Worm (Caenorhabditis elegans): Measurements from ENCODE around the gene F20D6.2.

The F20D6.2 gene

ce11 chrV:8211993-8212392, 26.2 kb downstream of the F20D6.2 start:
- no peak for TF ChIP-seq hlh-30 (tag; optimal IDR thresholded peaks at IDR 0.05; ENCODE audit: insufficient read depth)
- no peak for TF ChIP-seq fkh-6 (tag; optimal IDR thresholded peaks at IDR 0.05)
- TF ChIP-seq nfya-1 (tag; optimal IDR thresholded peaks at IDR 0.05), result no peak

- TF ChIP-seq ceh-22 (tag; optimal IDR thresholded peaks at IDR 0.05), result no peak
- TF ChIP-seq elt-2 (tag; optimal IDR thresholded peaks at IDR 0.05), result peak; percentile 16
Measured at ce11 chrV:8212816-8213215, 27.0 kb downstream of the F20D6.2 start.

DNA sequence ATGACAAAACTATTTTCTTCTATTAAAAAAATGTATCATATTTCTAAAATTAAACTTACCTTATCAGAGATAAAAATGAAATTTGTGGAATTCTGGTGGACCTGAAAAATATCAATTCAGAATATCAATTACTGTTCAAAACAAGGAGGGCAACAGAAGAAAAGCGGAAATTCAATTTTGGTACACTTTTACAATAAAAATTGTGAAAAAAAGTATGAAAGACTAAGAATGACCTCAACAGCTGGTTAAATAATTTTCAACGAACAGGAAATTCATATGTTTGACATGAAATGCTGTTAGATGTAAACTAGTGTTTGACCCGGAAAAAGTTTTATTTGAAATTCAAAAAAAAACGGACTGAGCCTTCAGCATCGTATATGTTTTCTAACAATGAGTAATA, 28.0 kb downstream of the F20D6.2 start, which contains the start of gene K07C11.7:
Gene K07C11.7 (minus strand): TSS at position 101 of the 400 bp plus-strand sequence.
- no peak for TF ChIP-seq sdc-2 (tag; optimal IDR thresholded peaks at IDR 0.05)
- TF ChIP-seq ceh-2 (tag; optimal IDR thresholded peaks at IDR 0.05), result no peak
- no peak for TF ChIP-seq fkh-10 (GFP tag; optimal IDR thresholded peaks at IDR 0.05)
- no peak for TF ChIP-seq ets-4 (tag; optimal IDR thresholded peaks at IDR 0.05)
- TF ChIP-seq nhr-232 (tag; optimal IDR thresholded peaks at IDR 0.05), result no peak
- TF ChIP-seq lin-11 (tag; optimal IDR thresholded peaks at IDR 0.05), result no peak
- no peak for TF ChIP-seq ceh-24 (tag; optimal IDR thresholded peaks at IDR 0.05)
- TF ChIP-seq ceh-22 (tag; optimal IDR thresholded peaks at IDR 0.05), result no peak
- no peak for TF ChIP-seq Y22D7AL.16 (tag; optimal IDR thresholded peaks at IDR 0.05)
- no peak for TF ChIP-seq pat-9 (tag; optimal IDR thresholded peaks at IDR 0.05)
- no peak for TF ChIP-seq syd-9 (tag; optimal IDR thresholded peaks at IDR 0.05)
- TF ChIP-seq hlh-13 (GFP tag; optimal IDR thresholded peaks at IDR 0.05), result no peak
- TF ChIP-seq nhr-11 (tag; optimal IDR thresholded peaks at IDR 0.05), result no peak

DNA sequence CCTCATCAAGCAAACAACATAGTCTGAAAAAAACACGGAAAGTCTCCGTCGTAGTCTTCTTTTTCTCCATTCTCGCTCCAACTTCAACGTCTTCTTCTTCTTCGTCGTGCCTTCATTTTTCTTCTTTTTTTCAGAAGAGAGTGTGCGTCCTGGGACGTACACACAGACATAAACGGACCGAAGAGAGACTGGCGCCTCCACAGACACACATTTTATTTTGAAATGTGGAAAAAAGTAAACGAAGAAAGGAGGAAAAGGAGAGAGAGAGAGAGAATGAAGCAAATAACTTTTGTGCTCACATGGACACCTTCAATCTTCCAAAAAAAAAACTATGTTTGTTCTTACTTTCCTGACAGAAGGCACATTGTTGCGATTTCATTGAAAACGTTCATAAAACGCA, 29.3 kb downstream of the F20D6.2 start:
- no peak for TF ChIP-seq npax-4 (tag; optimal IDR thresholded peaks at IDR 0.05)
- TF ChIP-seq ama-1 (optimal IDR thresholded peaks at IDR 0.05), result no peak
- TF ChIP-seq odd-2 (tag; optimal IDR thresholded peaks at IDR 0.05), result no peak
- no peak for TF ChIP-seq ceh-31 (tag; optimal IDR thresholded peaks at IDR 0.05)
- no peak for TF ChIP-seq ahr-1 (tag; optimal IDR thresholded peaks at IDR 0.05)

DNA sequence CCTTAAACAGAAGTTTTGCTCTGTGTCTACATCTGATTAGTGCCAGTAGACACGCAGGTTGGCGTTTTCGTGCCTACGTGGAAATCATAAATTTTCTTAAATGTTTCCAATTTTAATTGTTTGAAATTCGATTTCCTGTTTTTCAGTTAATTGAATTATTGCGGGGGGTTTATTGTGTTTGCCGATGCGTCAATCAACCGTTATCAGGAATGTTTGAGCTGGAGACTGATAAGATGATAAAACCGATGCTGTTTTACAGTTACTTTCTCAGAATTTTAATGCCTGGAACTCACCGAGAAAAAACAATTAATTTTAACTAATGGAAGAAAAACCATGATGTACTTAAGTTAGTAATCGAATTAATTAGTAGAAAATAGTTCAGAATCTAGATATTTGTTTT, 31.3 kb downstream of the F20D6.2 start:
- TF ChIP-seq T23F11.4 (GFP tag; optimal IDR thresholded peaks at IDR 0.05) (no peak), ceh-48 (tag; optimal IDR thresholded peaks at IDR 0.05) (no peak), unc-42 (tag; optimal IDR thresholded peaks at IDR 0.05) (no peak), rnt-1 (tag; optimal IDR thresholded peaks at IDR 0.05) (no peak), elt-2 (tag; optimal IDR thresholded peaks at IDR 0.05) (peak; percentile 87), F13H6.1 (tag; optimal IDR thresholded peaks at IDR 0.05) (no peak)

- TF ChIP-seq pax-1 (tag; optimal IDR thresholded peaks at IDR 0.05), result no peak
- peak; percentile 51 for TF ChIP-seq ceh-48 (tag; optimal IDR thresholded peaks at IDR 0.05)
Measured at ce11 chrV:8217661-8218265, 31.9 kb downstream of the F20D6.2 start, which contains the start of gene K07C11.8. K07C11.8 (minus strand) TSS chrV:8217884.

ce11 chrV:8219550-8219949, 33.7 kb downstream of the F20D6.2 start:
- TF ChIP-seq odd-2 (tag; optimal IDR thresholded peaks at IDR 0.05) (no peak), ceh-48 (tag; optimal IDR thresholded peaks at IDR 0.05) (no peak), C38D4.7 (GFP tag; optimal IDR thresholded peaks at IDR 0.05) (no peak), sdc-2 (tag; optimal IDR thresholded peaks at IDR 0.05) (no peak), ama-1 (optimal IDR thresholded peaks at IDR 0.05) (no peak), gmeb-2 (tag; optimal IDR thresholded peaks at IDR 0.05) (no peak), ref-2 (tag; optimal IDR thresholded peaks at IDR 0.05) (no peak), ttx-3 (tag; optimal IDR thresholded peaks at IDR 0.05) (no peak), hlh-8 (tag; optimal IDR thresholded peaks at IDR 0.05) (no peak), ceh-31 (tag; optimal IDR thresholded peaks at IDR 0.05) (no peak), unc-42 (tag; optimal IDR thresholded peaks at IDR 0.05) (no peak), dve-1 (tag; optimal IDR thresholded peaks at IDR 0.05) (no peak), ceh-24 (tag; optimal IDR thresholded peaks at IDR 0.05) (no peak), ets-4 (tag; optimal IDR thresholded peaks at IDR 0.05) (no peak), pha-2 (tag; optimal IDR thresholded peaks at IDR 0.05) (no peak)
